Worm (Caenorhabditis elegans): ENCODE measurements around the gene C37H5.13.

DNA sequence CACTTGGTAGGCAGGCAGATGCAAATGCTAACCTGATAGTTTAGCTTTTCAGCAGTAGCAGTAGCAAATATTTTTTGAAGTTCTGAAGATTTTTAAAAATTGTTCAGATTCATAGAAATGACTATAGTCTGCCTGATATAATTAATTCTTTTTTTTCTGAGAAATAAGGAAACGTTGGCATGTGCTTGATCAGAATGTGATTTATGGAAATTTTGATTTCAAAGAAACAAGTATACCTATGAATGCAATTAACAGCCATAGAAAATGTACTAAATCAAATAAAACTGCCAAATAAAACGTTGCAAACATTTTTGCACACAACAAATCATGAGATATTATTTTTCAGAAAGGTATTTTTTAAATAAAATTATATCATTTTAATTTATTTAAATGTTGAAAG is 7.9 kb upstream of the C37H5.13 start:
- no peak for TF ChIP-seq him-1 (tag; optimal IDR thresholded peaks at IDR 0.05)
- no peak for TF ChIP-seq W03F9.2 (tag; optimal IDR thresholded peaks at IDR 0.05)
- TF ChIP-seq dao-5 (tag; optimal IDR thresholded peaks at IDR 0.05), result no peak
